Fruit fly (Drosophila melanogaster) whole organism, embryonic: ENCODE measurements around the gene CG10638.
A peak's percentile ranks its signal among the peaks of the same experiment; 100 is the strongest.

Source experiments
- Antp ChIP-seq: fragments of 200-800 bp; sonication (Bioruptor generic); optimal IDR thresholded peaks from 3 replicates; lab custom pipeline; 2016; ENCODE audit warnings: missing biosample characterization, missing genetic modification characterization
- Atf-2 ChIP-seq: fragments of 200-800 bp; sonication (Bioruptor generic); optimal IDR thresholded peaks from 2 replicates; lab custom pipeline; 2016; ENCODE audit warnings: missing biosample characterization, missing genetic modification characterization
- B-H1 ChIP-seq: fragments of 200-800 bp; sonication (Bioruptor generic); IDR thresholded peaks from 3 replicates; pipeline ENCODE4 v1.3.6; 2022; ENCODE audit warnings: missing biosample characterization, missing genetic modification characterization
- Bteb2 ChIP-seq: fragments of 200-800 bp; sonication (Bioruptor generic); optimal IDR thresholded peaks from 2 replicates; lab custom pipeline; 2016; ENCODE audit warnings: missing biosample characterization, missing genetic modification characterization
- C15 ChIP-seq: fragments of 200-800 bp; sonication (Bioruptor generic); IDR thresholded peaks from 3 replicates; pipeline ENCODE4 v1.3.6; 2022; ENCODE audit warnings: missing biosample characterization, missing genetic modification characterization
- CG10147 ChIP-seq: fragments of 200-800 bp; sonication (Bioruptor generic); optimal IDR thresholded peaks from 2 replicates; lab custom pipeline; 2019; ENCODE audit warnings: missing biosample characterization, mild to moderate bottlenecking, missing genetic modification characterization, moderate library complexity
- CG10959 ChIP-seq: fragments of 200-800 bp; sonication (Bioruptor generic); IDR thresholded peaks from 2 replicates; pipeline ENCODE4 v1.3.6; 2022; ENCODE audit warnings: missing biosample characterization, missing genetic modification characterization
- CG11398 ChIP-seq: fragments of 200-800 bp; sonication (Bioruptor generic); optimal IDR thresholded peaks from 2 replicates; lab custom pipeline; 2016; ENCODE audit warnings: missing biosample characterization, missing genetic modification characterization
- CG14965 ChIP-seq: fragments of 200-800 bp; sonication (Bioruptor generic); optimal IDR thresholded peaks from 2 replicates; lab custom pipeline; 2016; ENCODE audit warnings: missing biosample characterization, missing genetic modification characterization, borderline replicate concordance
- CG17361 ChIP-seq: fragments of 200-800 bp; sonication (Bioruptor generic); IDR thresholded peaks from 3 replicates; pipeline ENCODE4 v1.3.6; 2022; ENCODE audit warnings: missing biosample characterization, missing genetic modification characterization
- CG17829 ChIP-seq: fragments of 200-800 bp; optimal IDR thresholded peaks from 2 replicates; lab custom pipeline; 2019; ENCODE audit warnings: missing biosample characterization, mild to moderate bottlenecking, missing genetic modification characterization, moderate library complexity
- CG2678 ChIP-seq: fragments of 200-800 bp; sonication (Bioruptor generic); optimal IDR thresholded peaks from 3 replicates; lab custom pipeline; 2019; ENCODE audit warnings: missing biosample characterization, mild to moderate bottlenecking, missing genetic modification characterization, moderate library complexity
- CG2875 ChIP-seq: fragments of 200-800 bp; sonication (Bioruptor generic); optimal IDR thresholded peaks from 2 replicates; lab custom pipeline; 2017; ENCODE audit warnings: missing biosample characterization, mild to moderate bottlenecking, missing genetic modification characterization, missing genetic modification reagents
- CG30020 ChIP-seq: fragments of 200-800 bp; optimal IDR thresholded peaks from 2 replicates; lab custom pipeline; 2019; ENCODE audit warnings: missing biosample characterization, mild to moderate bottlenecking, missing genetic modification characterization, moderate library complexity
- CG30403 ChIP-seq: fragments of 200-800 bp; sonication (Bioruptor generic); optimal IDR thresholded peaks from 3 replicates; lab custom pipeline; 2016; ENCODE audit warnings: missing biosample characterization, missing genetic modification characterization
- CG42726 ChIP-seq: fragments of 200-800 bp; sonication (Bioruptor generic); IDR thresholded peaks from 2 replicates; pipeline ENCODE4 v1.3.6; 2022; ENCODE audit warnings: missing biosample characterization, missing genetic modification characterization; ENCODE audit not compliant: partially characterized antibody
- CG4424 ChIP-seq: fragments of 200-800 bp; sonication (Bioruptor generic); optimal IDR thresholded peaks from 3 replicates; lab custom pipeline; 2016; ENCODE audit warnings: missing biosample characterization, missing genetic modification characterization
- CG6689 ChIP-seq: fragments of 200-800 bp; sonication (Bioruptor generic); IDR thresholded peaks from 2 replicates; pipeline ENCODE4 v1.3.6; 2022; ENCODE audit warnings: missing biosample characterization, missing genetic modification characterization
- CG7839 ChIP-seq: fragments of 200-800 bp; sonication (Bioruptor generic); optimal IDR thresholded peaks from 3 replicates; lab custom pipeline; 2018; ENCODE audit warnings: missing biosample characterization, mild to moderate bottlenecking, missing genetic modification characterization, moderate library complexity
- CG7963 ChIP-seq: fragments of 200-800 bp; sonication (Bioruptor generic); IDR thresholded peaks from 3 replicates; pipeline ENCODE4 v1.3.6; 2022; ENCODE audit warnings: missing biosample characterization, missing genetic modification characterization; ENCODE audit not compliant: partially characterized antibody
- CG9797 ChIP-seq: fragments of 200-800 bp; sonication (Bioruptor generic); optimal IDR thresholded peaks from 3 replicates; lab custom pipeline; 2018; ENCODE audit warnings: missing biosample characterization, mild to moderate bottlenecking, missing genetic modification characterization
- Deaf1 ChIP-seq: fragments of 200-800 bp; optimal IDR thresholded peaks from 3 replicates; lab custom pipeline; 2019; ENCODE audit warnings: missing biosample characterization, mild to moderate bottlenecking, missing genetic modification characterization, moderate library complexity
- Dfd ChIP-seq, 2 experiments: fragments of >200 bp; optimal IDR thresholded peaks; 2 replicates each; lab custom pipeline; 2017; ENCODE audit warnings: missing biosample characterization in 2 of 2, missing genetic modification characterization in 2 of 2
- Dip3 ChIP-seq: fragments of 200-800 bp; sonication (Bioruptor generic); optimal IDR thresholded peaks from 3 replicates; lab custom pipeline; 2016; ENCODE audit warnings: missing biosample characterization, missing genetic modification characterization
- Dll ChIP-seq: fragments of 200-800 bp; sonication (Bioruptor generic); IDR thresholded peaks from 4 replicates; pipeline ENCODE4 v1.3.6; 2022; ENCODE audit warnings: missing biosample characterization, missing genetic modification characterization; ENCODE audit not compliant: partially characterized antibody
- Doc3 ChIP-seq: fragments of 200-800 bp; sonication (Bioruptor generic); IDR thresholded peaks from 3 replicates; pipeline ENCODE4 v1.3.6; 2022; ENCODE audit warnings: missing biosample characterization, missing genetic modification characterization; ENCODE audit not compliant: partially characterized antibody
- ERR ChIP-seq: fragments of 200-800 bp; sonication (Bioruptor generic); optimal IDR thresholded peaks from 2 replicates; lab custom pipeline; 2016; ENCODE audit warnings: missing biosample characterization, missing genetic modification characterization
- Mad ChIP-seq: fragments of 200-800 bp; sonication (Bioruptor generic); optimal IDR thresholded peaks from 2 replicates; lab custom pipeline; 2016; ENCODE audit warnings: missing biosample characterization, missing genetic modification characterization
- Meics ChIP-seq: fragments of 200-800 bp; sonication (Bioruptor generic); optimal IDR thresholded peaks from 2 replicates; lab custom pipeline; 2017; ENCODE audit warnings: missing biosample characterization, mild to moderate bottlenecking, missing genetic modification characterization
- NC2β ChIP-seq: fragments of 200-800 bp; sonication (Bioruptor generic); optimal IDR thresholded peaks from 2 replicates; lab custom pipeline; 2016; ENCODE audit warnings: missing biosample characterization, missing genetic modification characterization
- NFAT ChIP-seq: fragments of 200-800 bp; sonication (Bioruptor generic); IDR thresholded peaks from 2 replicates; pipeline ENCODE4 v1.3.6; 2022; ENCODE audit warnings: missing biosample characterization, missing genetic modification characterization
- Ssrp ChIP-seq: fragments of 200-800 bp; sonication (Bioruptor generic); optimal IDR thresholded peaks from 2 replicates; lab custom pipeline; 2018; ENCODE audit warnings: missing biosample characterization, mild to moderate bottlenecking, missing genetic modification characterization, moderate library complexity
- bigmax ChIP-seq: fragments of 200-800 bp; sonication (Bioruptor generic); optimal IDR thresholded peaks from 2 replicates; lab custom pipeline; 2018; ENCODE audit warnings: missing biosample characterization, mild to moderate bottlenecking, missing genetic modification characterization
- chn ChIP-seq: fragments of 200-800 bp; sonication (Bioruptor generic); optimal IDR thresholded peaks from 2 replicates; lab custom pipeline; 2016; ENCODE audit warnings: missing biosample characterization, missing genetic modification characterization
- dan ChIP-seq: fragments of 200-800 bp; sonication (Bioruptor generic); IDR thresholded peaks from 2 replicates; pipeline ENCODE4 v1.3.6; 2022; ENCODE audit warnings: missing biosample characterization, missing genetic modification characterization
- disco-r ChIP-seq: fragments of 200-800 bp; sonication (Bioruptor generic); optimal IDR thresholded peaks from 2 replicates; lab custom pipeline; 2016; ENCODE audit warnings: missing biosample characterization, missing genetic modification characterization
- ems ChIP-seq: fragments of 200-800 bp; sonication (Bioruptor generic); optimal IDR thresholded peaks from 3 replicates; lab custom pipeline; 2016; ENCODE audit warnings: missing biosample characterization, missing genetic modification characterization
- hkb ChIP-seq, 2 experiments: fragments of 200-800 bp in 1 of 2; fragments of >200 bp in 1 of 2; sonication (Bioruptor generic) in 1 of 2; IDR thresholded peaks in 1 of 2; optimal IDR thresholded peaks in 1 of 2; 2 replicates each; pipeline versions ENCODE4 v1.3.6 to Lab custom; 2017 to 2022; ENCODE audit warnings: missing biosample characterization in 1 of 2, missing genetic modification characterization in 1 of 2
- kay ChIP-seq: fragments of 200-800 bp; sonication (Bioruptor generic); optimal IDR thresholded peaks from 2 replicates; lab custom pipeline; 2016; ENCODE audit warnings: missing biosample characterization, missing genetic modification characterization
- oc ChIP-seq: fragments of 200-800 bp; sonication (Bioruptor generic); optimal IDR thresholded peaks from 2 replicates; lab custom pipeline; 2018; ENCODE audit warnings: missing biosample characterization, mild to moderate bottlenecking, missing genetic modification characterization, moderate library complexity
- onecut ChIP-seq: fragments of 200-800 bp; sonication (Bioruptor generic); IDR thresholded peaks from 2 replicates; pipeline ENCODE4 v1.3.6; 2022; ENCODE audit warnings: missing biosample characterization, missing genetic modification characterization
- otp ChIP-seq: fragments of 200-800 bp; sonication (Bioruptor generic); IDR thresholded peaks from 3 replicates; pipeline ENCODE4, ENCODE4 v1.3.6; 2022; ENCODE audit warnings: missing biosample characterization, missing genetic modification characterization
- pfk ChIP-seq: fragments of 200-800 bp; sonication (Bioruptor generic); optimal IDR thresholded peaks from 2 replicates; lab custom pipeline; 2018; ENCODE audit warnings: missing biosample characterization, mild to moderate bottlenecking, missing genetic modification characterization, moderate library complexity
- row ChIP-seq: fragments of 200-800 bp; sonication (Bioruptor generic); IDR thresholded peaks from 3 replicates; pipeline ENCODE4 v1.3.6; 2022; ENCODE audit warnings: missing biosample characterization, missing genetic modification characterization
- run ChIP-seq: fragments of 200-800 bp; sonication (Bioruptor generic); optimal IDR thresholded peaks from 3 replicates; lab custom pipeline; 2018; ENCODE audit warnings: missing biosample characterization, mild to moderate bottlenecking, missing genetic modification characterization
- salm ChIP-seq: fragments of 200-800 bp; sonication (Bioruptor generic); optimal IDR thresholded peaks from 2 replicates; lab custom pipeline; 2018; ENCODE audit warnings: missing biosample characterization, mild to moderate bottlenecking, missing genetic modification characterization
- schlank ChIP-seq: fragments of 200-800 bp; sonication (Bioruptor generic); optimal IDR thresholded peaks from 2 replicates; lab custom pipeline; 2018; ENCODE audit warnings: missing biosample characterization, mild to moderate bottlenecking, missing genetic modification characterization
- unpg ChIP-seq: fragments of 200-800 bp; sonication (Bioruptor generic); optimal IDR thresholded peaks from 3 replicates; lab custom pipeline; 2018; ENCODE audit warnings: missing biosample characterization, mild to moderate bottlenecking, missing genetic modification characterization, moderate library complexity
- zen2 ChIP-seq: fragments of 200-800 bp; sonication (Bioruptor generic); IDR thresholded peaks from 3 replicates; pipeline ENCODE4 v1.3.6; 2022; ENCODE audit warnings: missing biosample characterization, missing genetic modification characterization; ENCODE audit not compliant: partially characterized antibody

The CG10638 gene

DNA sequence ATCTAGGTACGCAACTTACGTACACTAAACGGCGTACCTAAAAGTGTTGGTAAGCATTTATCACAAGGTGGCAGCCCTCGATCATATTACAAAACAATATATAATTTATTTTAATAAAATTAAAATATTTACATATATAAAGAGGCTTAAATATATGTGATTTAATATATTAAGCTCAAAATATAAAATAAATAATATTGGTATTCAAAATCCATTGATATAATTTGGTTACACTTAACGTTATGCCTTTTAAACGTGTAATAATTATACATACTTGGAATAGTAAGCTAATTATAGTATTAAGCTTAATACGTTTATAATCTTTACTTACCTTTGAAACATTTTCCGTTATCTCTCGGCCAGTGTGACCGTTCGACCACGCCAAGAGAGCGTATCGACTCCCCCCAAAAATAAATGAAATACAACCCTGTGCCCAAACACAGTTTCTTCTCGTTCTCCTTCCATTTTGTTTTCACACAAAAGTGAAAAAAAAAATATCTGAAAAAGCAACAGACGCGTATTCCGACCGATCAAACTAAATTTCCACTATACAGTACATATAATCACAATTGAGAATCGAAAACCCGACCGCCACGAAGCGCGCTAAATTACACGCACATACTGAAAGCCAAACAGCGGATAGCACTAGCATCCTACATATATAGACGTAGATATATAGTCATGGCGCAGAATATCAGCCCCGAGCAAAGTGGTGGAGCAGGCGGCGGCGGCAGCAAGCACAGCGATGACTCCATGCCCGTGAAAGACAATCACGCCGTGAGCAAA, 2.9 kb upstream of the CG10638 start, which contains the start of the genes CG10646 and vih (continued):
- TF ChIP-seq CG7839 (peak; percentile 53), CG7963 (GFP tag; lab: Robert Waterston, UW) (no peak), CG30403 (GFP tag; lab: Kevin White, UChicago) (peak; percentile 60), salm (tag; lab: Kevin White, UChicago) (no peak), CG9797 (peak; percentile 81), Mad (no peak), run (tag; lab: Kevin White, UChicago) (no peak), bigmax (no peak), pfk (GFP tag; lab: Kevin White, UChicago) (no peak), unpg (peak; percentile 20), NFAT (GFP tag; lab: Robert Waterston, UW) (peak; percentile 35; the same call in 1 of the 2 replicates), Atf-2 (GFP tag; lab: Kevin White, UChicago) (no peak), B-H1 (GFP tag; lab: Robert Waterston, UW) (no peak), chn (GFP tag; lab: Kevin White, UChicago) (peak; percentile 25), Dll (GFP tag; lab: Robert Waterston, UW) (no peak), schlank (tag; lab: Kevin White, UChicago) (no peak), CG2875 (no peak), CG17829 (tag; lab: Kevin White, UChicago) (peak; percentile 70), NC2β (GFP tag; lab: Kevin White, UChicago) (no peak), Bteb2 (GFP tag; lab: Kevin White, UChicago) (no peak), Dip3 (no peak), CG6689 (peak; percentile 35; the same call in 1 of the 2 replicates), disco-r (GFP tag; lab: Kevin White, UChicago) (no peak), C15 (GFP tag; lab: Robert Waterston, UW) (no peak), CG30020 (tag; lab: Kevin White, UChicago) (peak; percentile 53), Doc3 (GFP tag; lab: Robert Waterston, UW) (no peak; the same call in 2 of the 3 replicates), CG10147 (peak; percentile 20), onecut (GFP tag; lab: Robert Waterston, UW) (peak; percentile 58), Meics (GFP tag; lab: Kevin White, UChicago) (peak; percentile 70), CG11398 (no peak), Deaf1 (tag; lab: Kevin White, UChicago) (peak; percentile 31), Antp (GFP tag; lab: Kevin White, UChicago) (no peak), oc (peak; percentile 11), CG42726 (GFP tag; lab: Robert Waterston, UW) (no peak), Ssrp (tag; lab: Kevin White, UChicago) (peak; percentile 44), CG14965 (GFP tag; lab: Kevin White, UChicago) (no peak), CG10959 (GFP tag; lab: Robert Waterston, UW) (no peak), ems (GFP tag; lab: Kevin White, UChicago) (peak; percentile 5), row (peak; percentile 63), otp (GFP tag; lab: Robert Waterston, UW) (no peak), dan (GFP tag; lab: Robert Waterston, UW) (no peak), CG17361 (GFP tag; lab: Robert Waterston, UW) (peak; percentile 73), CG4424 (GFP tag; lab: Kevin White, UChicago) (peak; percentile 51), kay (GFP tag; lab: Kevin White, UChicago) (peak; percentile 13), ERR (GFP tag; lab: Kevin White, UChicago) (no peak), Dfd (GFP tag; optimal IDR thresholded peaks at IDR 0.05; lab: Kevin White, UChicago) (no peak), zen2 (no peak), CG2678 (tag; lab: Kevin White, UChicago) (peak; percentile 57), hkb (optimal IDR thresholded peaks at IDR 0.05; lab: Kevin White, UChicago) (no peak), hkb (GFP tag; IDR thresholded peaks at IDR 0.05; lab: Robert Waterston, UW) (no peak)
